Fruit fly (Drosophila melanogaster): ENCODE data around the gene Syp.

The Syp gene

DNA sequence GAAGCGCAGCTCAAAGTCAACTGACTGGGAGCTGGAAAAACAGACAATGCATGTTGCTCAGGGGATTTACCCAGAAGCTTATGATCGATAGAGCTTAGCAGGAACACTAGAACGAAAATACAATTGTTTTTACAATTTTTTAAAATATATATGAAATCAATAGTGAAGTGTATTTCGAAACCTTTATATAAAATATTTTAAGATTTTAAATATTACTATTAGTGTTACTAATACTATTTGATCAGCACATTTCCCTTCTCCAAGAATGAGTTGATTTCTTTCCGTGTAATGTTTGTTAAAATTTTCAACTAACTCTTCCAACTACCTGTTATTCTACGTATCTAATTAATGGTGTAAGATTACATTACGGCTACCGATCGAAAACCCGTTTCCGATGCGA, 12.8 kb upstream of the Syp start, which contains the start of gene CG31199:
CG31199 (minus strand) TSS at position 101 of the 400 bp plus-strand sequence.
- no peak for TF ChIP-seq Hr38 (GFP tag; optimal IDR thresholded peaks at IDR 0.05)
- no peak for TF ChIP-seq fd59A (GFP tag; optimal IDR thresholded peaks at IDR 0.05)
- TF ChIP-seq CG11294 (GFP tag; IDR thresholded peaks at IDR 0.05), result no peak
- TF ChIP-seq CG6276 (GFP tag; optimal IDR thresholded peaks at IDR 0.05), result no peak
- no peak for TF ChIP-seq CG1621 (tag; optimal IDR thresholded peaks at IDR 0.05)
- TF ChIP-seq ss (GFP tag; optimal IDR thresholded peaks at IDR 0.05), result no peak
- no peak for TF ChIP-seq Hr39 (GFP tag; optimal IDR thresholded peaks at IDR 0.05)
- no peak for TF ChIP-seq CG6808 (GFP tag; optimal IDR thresholded peaks at IDR 0.05)
- no peak for TF ChIP-seq CG11902 (GFP tag; optimal IDR thresholded peaks at IDR 0.05)
- TF ChIP-seq Sox15 (GFP tag; optimal IDR thresholded peaks at IDR 0.05), result no peak
- TF ChIP-seq CG3919 (GFP tag; optimal IDR thresholded peaks at IDR 0.05), result no peak

DNA sequence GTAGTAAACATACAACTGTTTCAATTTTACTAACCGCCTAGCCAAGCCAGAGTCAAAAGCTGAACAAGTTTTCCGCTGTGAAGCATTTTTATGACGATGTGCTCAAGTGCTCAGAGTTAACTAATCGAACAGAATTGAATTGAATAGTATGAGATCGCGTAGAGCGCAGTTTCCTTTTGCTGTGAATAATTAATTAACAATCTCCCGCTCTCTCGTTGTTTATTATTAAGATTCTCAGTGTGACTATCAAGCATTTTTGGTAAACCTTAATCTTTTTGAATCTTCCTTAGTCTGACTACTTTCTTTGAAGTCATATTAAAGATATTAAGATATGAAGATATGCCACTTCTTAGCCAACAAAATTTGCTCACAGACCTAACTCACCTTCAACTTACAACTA, 11.3 kb upstream of the Syp start, which contains the start of gene CG31200:
CG31200 (minus strand) TSS at position 101 of the 400 bp plus-strand sequence.
- no peak for TF ChIP-seq Blimp-1 (GFP tag; optimal IDR thresholded peaks at IDR 0.05)
- TF ChIP-seq CG16779 (tag; optimal IDR thresholded peaks at IDR 0.05), result no peak
- no peak for TF ChIP-seq Sox102F (GFP tag; optimal IDR thresholded peaks at IDR 0.05)
- no peak for TF ChIP-seq CG6276 (GFP tag; optimal IDR thresholded peaks at IDR 0.05)
- no peak for TF ChIP-seq topi (GFP tag; optimal IDR thresholded peaks at IDR 0.05)
- TF ChIP-seq OdsH (GFP tag; optimal IDR thresholded peaks at IDR 0.05), result no peak
- no peak for TF ChIP-seq pdm3 (GFP tag; optimal IDR thresholded peaks at IDR 0.05)
- no peak for TF ChIP-seq lz (GFP tag; optimal IDR thresholded peaks at IDR 0.05)
- no peak for TF ChIP-seq Sox15 (GFP tag; optimal IDR thresholded peaks at IDR 0.05)
- TF ChIP-seq eg (GFP tag; IDR thresholded peaks at IDR 0.05), result no peak
- TF ChIP-seq achi (GFP tag; optimal IDR thresholded peaks at IDR 0.05), result no peak

DNA sequence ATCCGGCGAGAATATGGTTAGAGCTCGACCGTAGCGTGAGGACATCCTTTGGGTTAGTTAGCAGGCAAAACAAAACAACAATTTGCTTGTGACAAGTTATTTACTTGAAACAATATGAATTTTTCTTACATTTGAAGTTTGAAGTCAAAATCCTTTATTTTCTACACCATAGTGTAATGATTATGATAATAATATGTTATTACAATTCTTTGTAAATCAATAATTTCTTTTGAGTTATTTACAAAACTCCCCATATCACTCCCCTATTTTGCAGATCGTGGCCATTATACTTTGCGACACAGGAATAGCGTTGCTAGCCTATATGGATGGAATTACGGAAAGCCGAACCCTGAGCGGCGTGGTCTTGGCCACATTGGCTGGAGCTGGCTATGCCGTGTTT, 7.6 kb upstream of the Syp start, which contains the start of gene Prosalpha4T1:
Prosalpha4T1 (minus strand) TSS at position 101 of the 400 bp plus-strand sequence.
- TF ChIP-seq CG7368 (GFP tag; optimal IDR thresholded peaks at IDR 0.05) (no peak), Ets96B (tag; optimal IDR thresholded peaks at IDR 0.05) (no peak), CG15336 (GFP tag; IDR thresholded peaks at IDR 0.05) (no peak), esn (GFP tag; optimal IDR thresholded peaks at IDR 0.05) (no peak), CG34406 (GFP tag; optimal IDR thresholded peaks at IDR 0.05) (no peak), CG6163 (GFP tag; IDR thresholded peaks at IDR 0.05) (no peak), Hr4 (GFP tag; optimal IDR thresholded peaks at IDR 0.05) (no peak), CG31627 (GFP tag; optimal IDR thresholded peaks at IDR 0.05) (no peak), CG6792 (GFP tag; optimal IDR thresholded peaks at IDR 0.05) (no peak), CG10631 (GFP tag; optimal IDR thresholded peaks at IDR 0.05) (no peak), Sox14 (GFP tag; optimal IDR thresholded peaks at IDR 0.05) (no peak), net (GFP tag; optimal IDR thresholded peaks at IDR 0.05) (no peak), Hr38 (GFP tag; optimal IDR thresholded peaks at IDR 0.05) (no peak), dsx (GFP tag; optimal IDR thresholded peaks at IDR 0.05; ENCODE audit: poor library complexity, severe bottlenecking) (no peak), fd59A (GFP tag; optimal IDR thresholded peaks at IDR 0.05) (no peak), Smox (GFP tag; optimal IDR thresholded peaks at IDR 0.05) (no peak), CG9139 (GFP tag; optimal IDR thresholded peaks at IDR 0.05) (no peak), fkh (GFP tag; optimal IDR thresholded peaks at IDR 0.05) (no peak)

DNA sequence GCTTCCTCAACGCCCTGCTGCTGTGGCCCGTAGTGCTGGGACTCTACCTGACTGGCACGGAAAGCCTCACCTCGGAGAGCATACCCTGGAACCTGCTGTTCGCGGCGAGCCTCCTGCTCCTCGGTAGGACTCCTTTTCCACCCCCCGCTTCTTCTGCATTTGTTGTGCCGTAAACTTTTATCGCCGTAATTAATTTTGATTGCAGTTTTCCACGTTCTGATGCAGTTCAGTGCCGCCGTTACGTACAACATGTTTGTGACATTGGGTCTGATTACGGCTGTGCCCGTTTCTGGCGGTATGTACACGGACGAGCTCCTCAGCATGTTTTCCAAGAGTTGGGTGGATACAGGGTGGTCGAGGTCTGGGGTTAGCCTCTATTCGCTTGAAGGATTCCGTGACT, 7.0 kb upstream of the Syp start:
- TF ChIP-seq fkh (GFP tag; optimal IDR thresholded peaks at IDR 0.05), result no peak
- no peak for TF ChIP-seq CG7368 (GFP tag; optimal IDR thresholded peaks at IDR 0.05)
- no peak for TF ChIP-seq Sox15 (GFP tag; optimal IDR thresholded peaks at IDR 0.05)
- TF ChIP-seq OdsH (GFP tag; optimal IDR thresholded peaks at IDR 0.05), result no peak
- TF ChIP-seq eg (GFP tag; IDR thresholded peaks at IDR 0.05), result no peak
- no peak for TF ChIP-seq Hr39 (GFP tag; optimal IDR thresholded peaks at IDR 0.05)
- no peak for TF ChIP-seq Sox14 (GFP tag; optimal IDR thresholded peaks at IDR 0.05)
- no peak for TF ChIP-seq CG4318 (GFP tag; optimal IDR thresholded peaks at IDR 0.05)
- TF ChIP-seq CG8119 (GFP tag; IDR thresholded peaks at IDR 0.05), result no peak
